Worm (Caenorhabditis elegans): Measurements from ENCODE around the gene lips-12.

DNA sequence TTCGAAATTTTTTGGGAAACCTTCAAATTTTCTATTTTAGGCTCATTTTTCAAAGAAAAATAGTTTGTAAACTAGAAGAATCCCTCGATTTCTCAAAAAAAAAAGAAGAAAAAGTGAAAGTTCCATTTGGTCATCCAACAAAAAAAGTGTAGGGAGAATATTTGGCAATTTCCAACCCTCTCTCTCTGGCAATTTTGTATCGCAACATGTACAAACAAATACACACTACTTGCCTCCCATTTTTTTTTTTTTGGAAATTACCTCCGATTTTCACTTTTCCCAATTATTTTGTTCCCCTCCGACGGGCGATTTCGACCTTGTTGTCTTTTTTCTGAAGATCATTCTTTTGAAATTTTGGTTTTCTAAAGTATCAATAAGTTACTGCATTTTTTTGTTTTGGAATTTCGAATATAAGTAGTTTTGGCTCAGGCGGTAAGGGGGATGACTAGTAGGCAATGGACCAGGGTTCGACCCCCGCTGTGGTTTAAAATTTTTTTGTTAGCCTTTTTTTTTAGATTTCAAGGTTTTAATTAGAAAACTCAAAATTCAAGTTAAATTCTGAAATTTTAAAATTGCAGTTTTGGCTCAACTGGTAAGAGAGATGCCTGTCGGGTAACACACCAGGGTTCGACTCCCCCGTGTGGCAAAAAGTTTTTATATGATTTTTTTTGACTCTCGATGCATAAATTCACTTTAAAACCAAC, 25.4 kb downstream of the lips-12 start:
- TF ChIP-seq ztf-29 (GFP tag; IDR thresholded peaks at IDR 0.05), result no peak
- TF ChIP-seq ztf-23 (GFP tag; IDR thresholded peaks at IDR 0.05), result no peak
- TF ChIP-seq tab-1 (GFP tag; IDR thresholded peaks at IDR 0.05), result no peak
- TF ChIP-seq flt-1 (GFP tag; IDR thresholded peaks at IDR 0.05), result no peak
- no peak for TF ChIP-seq klf-2 (GFP tag; conservative IDR thresholded peaks at IDR 0.05)
- TF ChIP-seq ref-1 (GFP tag; conservative IDR thresholded peaks at IDR 0.05), result no peak

All from whole organism, midembryonic.